Fruit fly (Drosophila melanogaster) whole organism, embryonic: ENCODE results near the gene tok.
A peak's percentile ranks its signal among the peaks of the same experiment; 100 is the strongest.

Experiments
- CG10366 ChIP-seq: fragments of 200-800 bp; sonication (Bioruptor generic); IDR thresholded peaks from 2 replicates; pipeline ENCODE4 v1.3.6; 2022; ENCODE audit warnings: missing biosample characterization, missing genetic modification characterization
- CG12299 ChIP-seq: fragments of 200-800 bp; sonication (Bioruptor generic); optimal IDR thresholded peaks from 2 replicates; lab custom pipeline; 2018; ENCODE audit warnings: missing biosample characterization, mild to moderate bottlenecking, missing genetic modification characterization
- CG13775 ChIP-seq: fragments of 200-800 bp; sonication (Bioruptor generic); optimal IDR thresholded peaks from 3 replicates; lab custom pipeline; 2017; ENCODE audit warnings: missing biosample characterization, mild to moderate bottlenecking, missing genetic modification characterization
- CG15601 ChIP-seq: fragments of 200-800 bp; sonication (Bioruptor generic); optimal IDR thresholded peaks from 3 replicates; lab custom pipeline; 2019; ENCODE audit warnings: missing biosample characterization, mild to moderate bottlenecking, missing genetic modification characterization, moderate library complexity
- CG17829 ChIP-seq: fragments of 200-800 bp; optimal IDR thresholded peaks from 2 replicates; lab custom pipeline; 2019; ENCODE audit warnings: missing biosample characterization, mild to moderate bottlenecking, missing genetic modification characterization, moderate library complexity
- CG18599 ChIP-seq: fragments of 200-800 bp; sonication (Bioruptor generic); optimal IDR thresholded peaks from 3 replicates; lab custom pipeline; 2017; ENCODE audit warnings: missing biosample characterization, missing genetic modification characterization, mild to moderate bottlenecking, moderate library complexity, missing genetic modification reagents
- CG2202 ChIP-seq: fragments of 200-800 bp; sonication (Bioruptor generic); optimal IDR thresholded peaks from 2 replicates; lab custom pipeline; 2018; ENCODE audit warnings: missing biosample characterization, mild to moderate bottlenecking, missing genetic modification characterization
- CG3838 ChIP-seq: fragments of 200-800 bp; sonication (Bioruptor generic); optimal IDR thresholded peaks from 3 replicates; lab custom pipeline; 2016; ENCODE audit warnings: missing biosample characterization, missing genetic modification characterization
- CG4617 ChIP-seq: fragments of 200-800 bp; sonication (Bioruptor generic); optimal IDR thresholded peaks from 3 replicates; lab custom pipeline; 2016; ENCODE audit warnings: missing biosample characterization, missing genetic modification characterization, borderline replicate concordance
- CG6813 ChIP-seq: fragments of 200-800 bp; sonication (Bioruptor generic); optimal IDR thresholded peaks from 2 replicates; lab custom pipeline; 2017; ENCODE audit warnings: missing biosample characterization, missing genetic modification characterization, mild to moderate bottlenecking, moderate library complexity, missing genetic modification reagents
- CTCF ChIP-seq: fragments of 200-800 bp; sonication (Bioruptor generic); optimal IDR thresholded peaks from 2 replicates; lab custom pipeline; 2017; ENCODE audit warnings: missing biosample characterization, mild to moderate bottlenecking, missing genetic modification characterization, moderate library complexity
- Doc3 ChIP-seq: fragments of 200-800 bp; sonication (Bioruptor generic); IDR thresholded peaks from 3 replicates; pipeline ENCODE4 v1.3.6; 2022; ENCODE audit warnings: missing biosample characterization, missing genetic modification characterization; ENCODE audit not compliant: partially characterized antibody
- ERR ChIP-seq: fragments of 200-800 bp; sonication (Bioruptor generic); optimal IDR thresholded peaks from 2 replicates; lab custom pipeline; 2016; ENCODE audit warnings: missing biosample characterization, missing genetic modification characterization
- Fer1 ChIP-seq: fragments of 200-800 bp; sonication (Bioruptor generic); optimal IDR thresholded peaks from 2 replicates; lab custom pipeline; 2017; ENCODE audit warnings: missing biosample characterization, mild to moderate bottlenecking, missing genetic modification characterization
- Gug ChIP-seq: fragments of 200-800 bp; sonication (Bioruptor generic); IDR thresholded peaks from 4 replicates; pipeline ENCODE4 v1.3.6; 2022; ENCODE audit warnings: missing biosample characterization, missing genetic modification characterization
- Hmr ChIP-seq: fragments of 200-800 bp; sonication (Bioruptor generic); optimal IDR thresholded peaks from 3 replicates; lab custom pipeline; 2017; ENCODE audit warnings: mild to moderate bottlenecking, missing biosample characterization, missing genetic modification reagents, missing genetic modification characterization
- Hsf ChIP-seq: fragments of 200-800 bp; sonication (Bioruptor generic); optimal IDR thresholded peaks from 3 replicates; lab custom pipeline; 2016; ENCODE audit warnings: missing biosample characterization, missing genetic modification characterization
- Neu2 ChIP-seq: fragments of 200-800 bp; sonication (Bioruptor generic); optimal IDR thresholded peaks from 3 replicates; lab custom pipeline; 2016; ENCODE audit warnings: missing biosample characterization, missing genetic modification characterization, borderline replicate concordance
- Nf-YA ChIP-seq: fragments of 200-800 bp; sonication (Bioruptor generic); IDR thresholded peaks from 2 replicates; pipeline ENCODE4 v1.3.6; 2022; ENCODE audit warnings: missing biosample characterization, missing genetic modification characterization
- Ptx1 ChIP-seq: fragments of 200-800 bp; sonication (Bioruptor generic); IDR thresholded peaks from 2 replicates; pipeline ENCODE4 v1.3.6; 2022; ENCODE audit warnings: missing biosample characterization, missing genetic modification characterization
- Rfx ChIP-seq: fragments of 200-800 bp; sonication (Bioruptor generic); IDR thresholded peaks from 2 replicates; pipeline ENCODE4 v1.3.6; 2022; ENCODE audit warnings: missing biosample characterization, missing genetic modification characterization
- Rx ChIP-seq: fragments of 200-800 bp; sonication (Bioruptor generic); IDR thresholded peaks from 2 replicates; pipeline ENCODE4 v1.3.6; 2022; ENCODE audit warnings: missing biosample characterization, missing genetic modification characterization
- Taf1 ChIP-seq: fragments of 200-800 bp; sonication (Bioruptor generic); IDR thresholded peaks from 2 replicates; pipeline ENCODE4 v1.3.6; 2022; ENCODE audit warnings: missing biosample characterization, missing genetic modification characterization
- ash1 ChIP-seq: fragments of 200-800 bp; sonication (Bioruptor generic); optimal IDR thresholded peaks from 2 replicates; lab custom pipeline; 2018; ENCODE audit warnings: missing biosample characterization, mild to moderate bottlenecking, missing genetic modification characterization
- bab2 ChIP-seq: fragments of 200-800 bp; sonication (Bioruptor generic); optimal IDR thresholded peaks from 2 replicates; lab custom pipeline; 2016; ENCODE audit warnings: missing biosample characterization, missing genetic modification characterization
- bsh ChIP-seq, 2 experiments: fragments of 200-800 bp; sonication (Bioruptor generic); optimal IDR thresholded peaks; 2 replicates each; lab custom pipeline; 2017 to 2018; ENCODE audit warnings: mild to moderate bottlenecking in 2 of 2, missing biosample characterization in 2 of 2, missing genetic modification characterization in 2 of 2, moderate library complexity in 1 of 2
- btn ChIP-seq: fragments of 200-800 bp; sonication (Bioruptor generic); optimal IDR thresholded peaks from 2 replicates; lab custom pipeline; 2016; ENCODE audit warnings: missing biosample characterization, missing genetic modification characterization
- croc ChIP-seq: fragments of 200-800 bp; sonication (Bioruptor generic); conservative IDR thresholded peaks from 3 replicates; pipeline ENCODE4 v1.3.6; 2022; ENCODE audit warnings: missing biosample characterization, missing genetic modification characterization
- dmrt11E ChIP-seq: fragments of 200-800 bp; sonication (Bioruptor generic); optimal IDR thresholded peaks from 3 replicates; lab custom pipeline; 2018; ENCODE audit warnings: missing biosample characterization, mild to moderate bottlenecking, missing genetic modification characterization, moderate library complexity
- gfzf ChIP-seq: fragments of 200-800 bp; sonication (Bioruptor generic); optimal IDR thresholded peaks from 2 replicates; lab custom pipeline; 2016; ENCODE audit warnings: missing biosample characterization, mild to moderate bottlenecking, missing genetic modification characterization, moderate library complexity
- jigr1 ChIP-seq: fragments of 200-800 bp; sonication (Bioruptor generic); IDR thresholded peaks from 3 replicates; pipeline ENCODE4 v1.3.6; 2022; ENCODE audit warnings: missing biosample characterization, missing genetic modification characterization
- lola ChIP-seq, 3 experiments: fragments of >200 bp in 2 of 3; fragments of 200-800 bp in 1 of 3; sonication (Bioruptor generic) in 1 of 3; optimal IDR thresholded peaks; 2 replicates each; lab custom pipeline; 2017 to 2019; ENCODE audit warnings: missing biosample characterization in 3 of 3, missing genetic modification characterization in 3 of 3, mild to moderate bottlenecking in 1 of 3, moderate library complexity in 1 of 3
- lov ChIP-seq, 2 experiments: fragments of 200-800 bp in 1 of 2; fragments of >200 bp in 1 of 2; sonication (Bioruptor generic) in 1 of 2; IDR thresholded peaks in 1 of 2; optimal IDR thresholded peaks in 1 of 2; 2 replicates in 1 of 2; 3 replicates in 1 of 2; pipeline versions ENCODE4 v1.3.6 to Lab custom; 2017 to 2022; ENCODE audit warnings: missing biosample characterization in 1 of 2, missing genetic modification characterization in 1 of 2
- mirr ChIP-seq: fragments of 200-800 bp; sonication (Bioruptor generic); optimal IDR thresholded peaks from 3 replicates; lab custom pipeline; 2018; ENCODE audit warnings: missing biosample characterization, mild to moderate bottlenecking, missing genetic modification characterization
- nau ChIP-seq: fragments of 200-800 bp; sonication (Bioruptor generic); optimal IDR thresholded peaks from 3 replicates; lab custom pipeline; 2017; ENCODE audit warnings: missing biosample characterization, mild to moderate bottlenecking, missing genetic modification characterization, missing genetic modification reagents
- odd ChIP-seq: fragments of 200-800 bp; sonication (Bioruptor generic); optimal IDR thresholded peaks from 2 replicates; lab custom pipeline; 2017; ENCODE audit warnings: missing biosample characterization, mild to moderate bottlenecking, missing genetic modification characterization
- pum ChIP-seq: fragments of 200-800 bp; sonication (Bioruptor generic); optimal IDR thresholded peaks from 2 replicates; lab custom pipeline; 2016; ENCODE audit warnings: missing biosample characterization, missing genetic modification characterization
- ranshi ChIP-seq: fragments of 200-800 bp; sonication (Bioruptor generic); IDR thresholded peaks from 2 replicates; pipeline ENCODE4 v1.3.6; 2022; ENCODE audit warnings: missing biosample characterization, missing genetic modification characterization
- scrt ChIP-seq: fragments of 200-800 bp; sonication (Bioruptor generic); optimal IDR thresholded peaks from 2 replicates; lab custom pipeline; 2018; ENCODE audit warnings: missing biosample characterization, mild to moderate bottlenecking, missing genetic modification characterization, moderate library complexity
- sr ChIP-seq: fragments of 200-800 bp; sonication (Bioruptor generic); IDR thresholded peaks from 3 replicates; pipeline ENCODE4 v1.3.6; 2022; ENCODE audit warnings: missing biosample characterization, missing genetic modification characterization
- sug ChIP-seq: fragments of 200-800 bp; optimal IDR thresholded peaks from 2 replicates; lab custom pipeline; 2019; ENCODE audit warnings: missing biosample characterization, mild to moderate bottlenecking, missing genetic modification characterization, moderate library complexity
- ttk ChIP-seq: fragments of 200-800 bp; sonication (Bioruptor generic); IDR thresholded peaks from 2 replicates; pipeline ENCODE4 v2.1.2; 2022; ENCODE audit warnings: missing biosample characterization, missing genetic modification characterization
- twi ChIP-seq: fragments of 200-800 bp; optimal IDR thresholded peaks from 2 replicates; lab custom pipeline; 2019; ENCODE audit warnings: missing biosample characterization, mild to moderate bottlenecking, missing genetic modification characterization, moderate library complexity
- unpg ChIP-seq: fragments of 200-800 bp; sonication (Bioruptor generic); optimal IDR thresholded peaks from 3 replicates; lab custom pipeline; 2018; ENCODE audit warnings: missing biosample characterization, mild to moderate bottlenecking, missing genetic modification characterization, moderate library complexity
- wor ChIP-seq: fragments of 200-800 bp; sonication (Bioruptor generic); IDR thresholded peaks from 2 replicates; pipeline ENCODE4 v1.3.6; 2022; ENCODE audit warnings: missing biosample characterization, missing genetic modification characterization
- yki ChIP-seq: fragments of >200 bp; optimal IDR thresholded peaks from 3 replicates; lab custom pipeline; 2018
- zen2 ChIP-seq: fragments of 200-800 bp; sonication (Bioruptor generic); IDR thresholded peaks from 3 replicates; pipeline ENCODE4 v1.3.6; 2022; ENCODE audit warnings: missing biosample characterization, missing genetic modification characterization; ENCODE audit not compliant: partially characterized antibody
- zf30C ChIP-seq: fragments of 200-800 bp; sonication (Bioruptor generic); optimal IDR thresholded peaks from 3 replicates; lab custom pipeline; 2018; ENCODE audit warnings: missing biosample characterization, mild to moderate bottlenecking, missing genetic modification characterization

The tok gene

dm6 chr3R:24768538-24769401, 49.3 kb downstream of the tok start, which contains the start of gene CG13631 (continued):
- TF ChIP-seq ranshi (GFP tag; lab: Robert Waterston, UW) (peak; percentile 86), Rx (GFP tag; lab: Robert Waterston, UW) (peak; percentile 88), zen2 (GFP tag; lab: Robert Waterston, UW) (no peak), Nf-YA (GFP tag; lab: Robert Waterston, UW) (peak; percentile 88), nau (GFP tag; lab: Kevin White, UChicago) (peak; percentile 93), CG6813 (GFP tag; lab: Kevin White, UChicago) (peak; percentile 83), pum (GFP tag; lab: Kevin White, UChicago) (peak; percentile 97), CG18599 (GFP tag; lab: Kevin White, UChicago) (peak; percentile 79), croc (GFP tag; lab: Robert Waterston, UW) (peak; percentile 97), Rfx (GFP tag; lab: Robert Waterston, UW) (peak; percentile 58), CG2202 (peak; percentile 94), CG4617 (GFP tag; lab: Kevin White, UChicago) (peak; percentile 83), lola (GFP tag; optimal IDR thresholded peaks at IDR 0.05; lab: Kevin White, UChicago) (peak in 1 of 3 experiments; percentile 96), CG3838 (GFP tag; lab: Kevin White, UChicago) (peak; percentile 52), zf30C (GFP tag; lab: Kevin White, UChicago) (peak; percentile 78), CG15601 (tag; lab: Kevin White, UChicago) (peak; percentile 97), unpg (peak; percentile 95), ash1 (no peak), Neu2 (no peak), Doc3 (GFP tag; lab: Robert Waterston, UW) (no peak), scrt (GFP tag; lab: Kevin White, UChicago) (peak; percentile 79), wor (GFP tag; lab: Robert Waterston, UW) (peak; percentile 97), Hmr (peak; percentile 62), lov (optimal IDR thresholded peaks at IDR 0.05; lab: Kevin White, UChicago) (no peak), lov (GFP tag; IDR thresholded peaks at IDR 0.05; lab: Robert Waterston, UW) (peak; percentile 87), twi (tag; lab: Kevin White, UChicago) (peak; percentile 93), odd (GFP tag; lab: Kevin White, UChicago) (peak; percentile 88), ERR (GFP tag; lab: Kevin White, UChicago) (peak; percentile 87), ttk (GFP tag; lab: Robert Waterston, UW) (peak; percentile 96), mirr (no peak), btn (GFP tag; lab: Kevin White, UChicago) (peak; percentile 94), bab2 (peak; percentile 94), sug (tag; lab: Kevin White, UChicago) (peak; percentile 71), gfzf (GFP tag; lab: Kevin White, UChicago) (peak; percentile 3), Hsf (GFP tag; lab: Kevin White, UChicago) (peak; percentile 96), CG10366 (GFP tag; lab: Robert Waterston, UW) (peak; percentile 92), sr (GFP tag; lab: Robert Waterston, UW) (peak; percentile 49; the same call in 1 of the 3 replicates), jigr1 (GFP tag; lab: Robert Waterston, UW) (peak; percentile 90), dmrt11E (peak; percentile 90), CG17829 (peak; percentile 96), yki (lab: Kevin White, UChicago) (no peak), Ptx1 (peak; percentile 94), CTCF (GFP tag; lab: Kevin White, UChicago) (peak; percentile 62), CG13775 (GFP tag; lab: Kevin White, UChicago) (peak; percentile 90), bsh (GFP tag; optimal IDR thresholded peaks at IDR 0.05; lab: Kevin White, UChicago) (peak; percentile 91 to 98), Gug (GFP tag; lab: Robert Waterston, UW) (peak; percentile 88; the same call in 3 of the 4 replicates), Fer1 (GFP tag; lab: Kevin White, UChicago) (no peak), Taf1 (GFP tag; lab: Robert Waterston, UW) (no peak), CG12299 (tag; lab: Kevin White, UChicago) (peak; percentile 78)
